Fruit fly (Drosophila melanogaster): ENCODE measurements around the gene ifc.

Gene ifc

DNA sequence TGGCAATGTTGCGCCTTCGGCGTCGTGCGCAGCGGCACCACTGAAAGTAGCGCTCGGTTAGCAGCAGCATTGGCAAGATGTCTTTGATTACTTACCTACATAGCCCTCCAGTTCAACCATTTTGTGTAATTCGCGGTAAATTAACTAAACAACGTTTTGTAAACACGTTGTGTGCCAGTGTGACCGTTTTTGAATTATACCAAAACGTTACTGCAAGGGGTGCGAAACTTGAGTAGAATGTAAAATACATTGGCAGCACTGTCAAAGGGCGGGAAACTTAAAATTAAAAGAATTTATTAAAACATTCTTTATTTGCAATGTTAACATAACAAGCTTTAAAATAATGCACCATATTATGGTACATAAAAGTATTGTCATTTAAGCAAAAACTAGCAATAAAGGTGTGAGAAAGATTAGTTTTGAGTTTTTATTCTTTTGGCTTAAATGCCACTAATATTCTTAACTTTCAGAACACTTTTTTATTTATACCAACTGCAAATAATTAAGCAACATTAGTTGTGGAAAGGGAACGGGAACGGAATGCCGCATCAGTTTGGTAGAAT lies 38.3 kb downstream of the ifc start, which contains the start of gene CG9107 (continued):
- TF ChIP-seq NfI (GFP tag; optimal IDR thresholded peaks at IDR 0.05) (no peak), sens-2 (GFP tag; IDR thresholded peaks at IDR 0.05) (no peak), Optix (GFP tag; IDR thresholded peaks at IDR 0.05) (no peak), sd (tag; optimal IDR thresholded peaks at IDR 0.05) (no peak), wor (GFP tag; IDR thresholded peaks at IDR 0.05) (no peak), crc (GFP tag; optimal IDR thresholded peaks at IDR 0.05) (no peak), wek (GFP tag; optimal IDR thresholded peaks at IDR 0.05) (no peak), YL-1 (GFP tag; optimal IDR thresholded peaks at IDR 0.05) (peak; percentile 25), CG14860 (GFP tag; IDR thresholded peaks at IDR 0.05; ENCODE audit: partially characterized antibody) (0 out of 3 replicates have a peak, but pooled peaks have one; percentile 11), amos (GFP tag; IDR thresholded peaks at IDR 0.05; ENCODE audit: partially characterized antibody) (peak; percentile 18; the same call in 1 of the 2 replicates), sens (GFP tag) (no peak), stwl (tag; optimal IDR thresholded peaks at IDR 0.05) (peak; percentile 81), CG32532 (GFP tag; IDR thresholded peaks at IDR 0.05) (no peak), dimm (GFP tag; IDR thresholded peaks at IDR 0.05) (no peak), H15 (GFP tag; IDR thresholded peaks at IDR 0.05) (no peak), Ets65A (GFP tag) (peak; percentile 69), CG17829 (tag; optimal IDR thresholded peaks at IDR 0.05) (peak; percentile 36), Tbp (GFP tag; optimal IDR thresholded peaks at IDR 0.05) (no peak), CG32772 (GFP tag; IDR thresholded peaks at IDR 0.05) (no peak), bsh (GFP tag; optimal IDR thresholded peaks at IDR 0.05) (no peak), GATAe (GFP tag; conservative IDR thresholded peaks at IDR 0.05) (no peak), pzg (GFP tag; optimal IDR thresholded peaks at IDR 0.05) (peak; percentile 92), sr (GFP tag; IDR thresholded peaks at IDR 0.05) (no peak), pita (GFP tag; optimal IDR thresholded peaks at IDR 0.05) (peak; percentile 28), nerfin-1 (tag; optimal IDR thresholded peaks at IDR 0.05) (no peak), CG12659 (GFP tag; optimal IDR thresholded peaks at IDR 0.05) (peak; percentile 10), CG9609 (GFP tag; optimal IDR thresholded peaks at IDR 0.05) (no peak), CG7786 (GFP tag; optimal IDR thresholded peaks at IDR 0.05) (no peak), CG6689 (GFP tag; IDR thresholded peaks at IDR 0.05) (no peak), gsb (GFP tag; IDR thresholded peaks at IDR 0.05) (no peak), CG15011 (GFP tag; optimal IDR thresholded peaks at IDR 0.05) (no peak), CG3163 (GFP tag; optimal IDR thresholded peaks at IDR 0.05) (no peak), HLH54F (GFP tag; optimal IDR thresholded peaks at IDR 0.05) (no peak), cas (GFP tag; IDR thresholded peaks at IDR 0.05) (no peak), lbe (GFP tag; optimal IDR thresholded peaks at IDR 0.05) (no peak), CG5953 (GFP tag; IDR thresholded peaks at IDR 0.05) (no peak), CG5245 (GFP tag; optimal IDR thresholded peaks at IDR 0.05) (no peak), ato (GFP tag; IDR thresholded peaks at IDR 0.05; ENCODE audit: partially characterized antibody) (no peak), Dek (tag; optimal IDR thresholded peaks at IDR 0.05) (no peak), CG6791 (GFP tag; IDR thresholded peaks at IDR 0.05; ENCODE audit: partially characterized antibody) (no peak), klu (GFP tag; IDR thresholded peaks at IDR 0.05) (no peak), CG42726 (GFP tag; IDR thresholded peaks at IDR 0.05; ENCODE audit: partially characterized antibody) (no peak), CG18262 (tag; optimal IDR thresholded peaks at IDR 0.05) (no peak), E2f2 (GFP tag; IDR thresholded peaks at IDR 0.05) (peak; percentile 98), CG12942 (GFP tag; optimal IDR thresholded peaks at IDR 0.05) (no peak), sug (tag; optimal IDR thresholded peaks at IDR 0.05) (no peak), org-1 (GFP tag; optimal IDR thresholded peaks at IDR 0.05) (no peak), ind (GFP tag; optimal IDR thresholded peaks at IDR 0.05) (no peak), CG18599 (GFP tag; optimal IDR thresholded peaks at IDR 0.05) (no peak), HLH3B (GFP tag; IDR thresholded peaks at IDR 0.05) (no peak), CG1529 (GFP tag; optimal IDR thresholded peaks at IDR 0.05) (no peak), Taf1 (GFP tag; IDR thresholded peaks at IDR 0.05) (no peak)

Data from whole organism, embryonic.